Worm (Caenorhabditis elegans) whole organism, L2 larva: ENCODE measurements around the gene best-5.

Experiments
- R02D3.7 ChIP-seq: fragments of 150-350 bp; optimal IDR thresholded peaks from 2 replicates; lab custom pipeline; 2014; ENCODE audit warnings: missing biosample characterization, missing genetic modification characterization
- ama-1 ChIP-seq: fragments of 150-350 bp; optimal IDR thresholded peaks from 2 replicates; lab custom pipeline; 2018; ENCODE audit warnings: inconsistent platforms
- egl-27 ChIP-seq: sonication (generic microtip); optimal IDR thresholded peaks from 3 replicates; lab custom pipeline; 2017; ENCODE audit warnings: missing biosample characterization, missing genetic modification reagents, missing genetic modification characterization
- lin-13 ChIP-seq: fragments of 150-350 bp; optimal IDR thresholded peaks from 2 replicates; lab custom pipeline; 2014; ENCODE audit warnings: missing biosample characterization, missing genetic modification reagents, missing genetic modification characterization
- unc-39 ChIP-seq: fragments of 150-350 bp; optimal IDR thresholded peaks from 2 replicates; lab custom pipeline; 2014; ENCODE audit warnings: missing biosample characterization, missing genetic modification characterization
- zag-1 ChIP-seq: fragments of 150-350 bp; optimal IDR thresholded peaks from 2 replicates; lab custom pipeline; 2014; ENCODE audit warnings: missing biosample characterization, missing genetic modification characterization

DNA sequence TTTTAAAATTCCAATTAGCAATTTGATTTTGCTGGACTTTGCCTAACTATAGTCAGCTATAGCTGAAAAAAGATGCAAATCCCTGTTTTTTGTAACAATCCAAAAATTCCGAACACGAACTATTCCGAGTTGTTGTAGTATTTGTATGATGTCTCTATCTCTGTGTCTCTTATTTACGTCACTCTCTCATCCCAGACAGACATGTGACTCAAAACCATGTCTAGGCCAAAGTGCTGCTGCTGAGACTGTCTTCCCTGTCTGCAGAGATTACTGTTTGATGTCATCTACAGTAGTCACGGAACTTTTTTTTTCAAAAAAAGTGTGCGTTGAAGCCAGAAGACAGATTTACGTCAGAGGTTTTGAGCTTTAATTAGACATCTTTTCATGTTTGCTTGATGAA lies 23.8 kb downstream of the best-5 start:
- TF ChIP-seq lin-13 (GFP tag; lab: Kevin White, UChicago) (no peak), R02D3.7 (tag; lab: Kevin White, UChicago) (no peak), unc-39 (tag; lab: Kevin White, UChicago) (no peak), ama-1 (lab: Kevin White, UChicago) (no peak), egl-27 (tag; lab: Kevin White, UChicago) (peak; percentile 18), zag-1 (tag; lab: Kevin White, UChicago) (no peak)
